Fruit fly (Drosophila melanogaster): ENCODE results near the gene CG11892.

dm6 chr3R:25299507-25299964, 18.2 kb downstream of the CG11892 start, which contains the start of gene CG31288:
- TF ChIP-seq CTCF (optimal IDR thresholded peaks at IDR 0.05): no peak
- no peak for TF ChIP-seq CG8478 (optimal IDR thresholded peaks at IDR 0.05)
